Fruit fly (Drosophila melanogaster) whole organism: ENCODE data around the gene CG6688.
A peak's percentile ranks its signal among the peaks of the same experiment; 100 is the strongest.

ENCODE experiments used
- CG8478 ChIP-seq: fragments of >200 bp; optimal IDR thresholded peaks from 2 replicates; lab custom pipeline; 2018; ENCODE audit warnings: inconsistent platforms
- Dll ChIP-seq: fragments of >200 bp; optimal IDR thresholded peaks from 2 replicates; lab custom pipeline; 2017
- EcR ChIP-seq, 2 experiments: fragments of >200 bp; optimal IDR thresholded peaks; 2 replicates each; lab custom pipeline; 2017; ENCODE audit warnings: missing biosample characterization in 2 of 2, missing genetic modification characterization in 2 of 2, missing genetic modification reagents in 2 of 2
- pan ChIP-seq: fragments of >200 bp; optimal IDR thresholded peaks from 2 replicates; lab custom pipeline; 2017
- psq ChIP-seq: fragments of >200 bp; optimal IDR thresholded peaks from 2 replicates; lab custom pipeline; 2017
- usp ChIP-seq: fragments of >200 bp; optimal IDR thresholded peaks from 2 replicates; lab custom pipeline; 2017; ENCODE audit warnings: missing biosample characterization, missing genetic modification characterization, mixed read lengths

Gene CG6688

DNA sequence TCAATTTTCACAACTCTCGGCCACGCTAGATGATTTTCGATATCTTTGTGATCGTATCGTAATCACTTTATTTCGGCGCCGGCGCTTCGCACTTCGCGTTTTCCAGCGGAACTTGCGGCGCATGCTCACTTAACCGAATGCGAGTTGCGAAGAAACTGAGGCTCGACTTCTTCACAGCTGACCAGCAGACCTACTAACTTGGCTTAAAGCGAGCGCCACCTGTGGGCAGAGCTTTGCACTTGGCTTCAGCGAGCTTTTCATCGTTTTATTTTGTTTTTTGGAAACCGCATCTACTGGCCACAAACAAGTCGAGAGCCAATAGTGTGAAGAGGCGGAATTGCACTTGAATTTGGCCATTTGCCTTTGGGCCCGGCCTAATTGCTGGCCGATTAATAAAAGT lies 1.8 kb upstream of the CG6688 start, which contains the start of gene CG34375:
Gene CG34375 (minus strand): TSS at position 157 of the 400 bp plus-strand sequence.
- TF ChIP-seq usp (GFP tag; lab: Kevin White, UChicago) (no peak), CG8478 (lab: Kevin White, UChicago) (no peak), psq (lab: Kevin White, UChicago) (no peak), EcR (GFP tag; optimal IDR thresholded peaks at IDR 0.05; lab: Kevin White, UChicago) (no peak), Dll (no peak), pan (no peak)

DNA sequence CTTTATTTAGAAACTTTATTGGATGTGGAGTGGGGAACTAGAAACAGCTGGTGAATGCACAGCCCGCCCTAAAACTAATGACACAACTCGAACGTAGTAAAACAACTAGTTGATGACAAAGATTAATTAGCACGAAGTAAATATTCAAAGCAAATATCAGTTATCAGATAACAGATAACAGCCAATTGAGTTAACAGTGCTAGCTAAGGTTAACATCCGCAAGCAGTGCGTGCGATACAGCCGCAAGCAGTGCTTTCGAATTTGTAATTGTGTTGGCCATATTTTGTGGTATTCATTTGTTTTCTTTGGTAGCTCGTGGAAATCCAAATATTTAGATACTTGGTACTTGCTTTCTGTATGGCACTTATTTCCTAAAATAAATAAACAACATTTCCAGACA lies 1.3 kb downstream of the CG6688 start:
- peak; percentile 35 to 57 for TF ChIP-seq EcR (GFP tag; optimal IDR thresholded peaks at IDR 0.05; lab: Kevin White, UChicago)
- TF ChIP-seq usp (GFP tag; lab: Kevin White, UChicago) = no peak

DNA sequence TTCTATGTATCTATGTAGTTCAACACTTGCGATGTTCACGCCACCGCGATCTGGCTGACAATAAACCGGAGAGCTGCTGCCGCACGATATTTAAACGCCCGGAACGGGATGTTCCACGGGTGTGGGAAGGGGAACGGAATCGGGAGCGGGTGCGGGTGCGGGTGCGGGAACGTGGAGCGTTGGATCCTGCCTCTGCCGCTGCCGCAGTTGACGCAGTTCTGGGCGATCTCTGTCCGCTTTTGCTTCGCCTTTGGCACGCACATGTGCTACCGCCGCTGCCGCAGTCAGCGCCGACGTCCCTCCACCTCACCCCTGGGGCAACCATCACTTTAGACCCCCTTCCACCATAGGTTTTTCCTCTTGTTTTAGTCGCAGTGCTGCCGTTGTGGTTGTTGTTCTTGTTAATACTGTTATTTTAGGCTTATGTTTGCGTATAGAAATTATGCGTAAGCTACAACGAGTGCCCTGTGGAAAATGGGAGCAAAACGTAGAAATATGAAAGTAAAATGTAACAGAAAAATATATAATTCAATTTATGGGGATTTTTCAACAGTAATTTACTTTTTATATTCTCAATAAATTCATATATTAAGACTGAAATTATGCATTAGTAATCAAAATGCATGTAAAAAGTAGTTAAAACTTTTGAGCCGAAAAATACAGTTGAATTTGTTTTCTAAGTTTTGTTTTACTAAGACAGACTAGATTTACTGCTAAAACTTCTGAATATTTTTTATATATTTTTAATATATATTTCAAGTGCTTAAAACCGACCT lies 14.6 kb downstream of the CG6688 start, which contains the start of gene lmd:
Gene lmd (minus strand): TSS at position 62 of the 776 bp plus-strand sequence.
- TF ChIP-seq CG8478 (lab: Kevin White, UChicago) = no peak
- no peak for TF ChIP-seq usp (GFP tag; lab: Kevin White, UChicago)
- no peak for TF ChIP-seq EcR (GFP tag; optimal IDR thresholded peaks at IDR 0.05; lab: Kevin White, UChicago)
- no peak for TF ChIP-seq psq (lab: Kevin White, UChicago)
- TF ChIP-seq pan = no peak
- no peak for TF ChIP-seq Dll

DNA sequence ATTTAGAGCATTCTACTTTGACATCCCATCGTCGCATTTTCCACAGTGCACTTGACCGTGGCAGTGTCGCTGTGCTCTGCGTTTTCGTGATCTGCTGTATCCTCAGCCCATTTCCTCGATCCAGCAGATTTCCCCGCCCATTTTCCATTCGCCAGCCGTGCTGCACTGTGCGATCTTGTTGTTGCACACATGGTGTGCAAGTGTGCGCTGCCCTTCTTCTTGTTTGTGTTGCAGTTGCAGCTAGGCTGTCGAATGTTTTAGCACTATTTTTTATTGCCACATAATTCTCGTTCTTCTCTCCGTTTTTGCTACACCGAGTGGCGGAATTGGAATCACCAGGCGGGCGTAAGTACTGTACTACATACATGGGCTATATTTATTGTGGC lies 15.2 kb downstream of the CG6688 start:
- TF ChIP-seq pan (no peak), CG8478 (lab: Kevin White, UChicago) (no peak), EcR (GFP tag; optimal IDR thresholded peaks at IDR 0.05; lab: Kevin White, UChicago) (no peak)

DNA sequence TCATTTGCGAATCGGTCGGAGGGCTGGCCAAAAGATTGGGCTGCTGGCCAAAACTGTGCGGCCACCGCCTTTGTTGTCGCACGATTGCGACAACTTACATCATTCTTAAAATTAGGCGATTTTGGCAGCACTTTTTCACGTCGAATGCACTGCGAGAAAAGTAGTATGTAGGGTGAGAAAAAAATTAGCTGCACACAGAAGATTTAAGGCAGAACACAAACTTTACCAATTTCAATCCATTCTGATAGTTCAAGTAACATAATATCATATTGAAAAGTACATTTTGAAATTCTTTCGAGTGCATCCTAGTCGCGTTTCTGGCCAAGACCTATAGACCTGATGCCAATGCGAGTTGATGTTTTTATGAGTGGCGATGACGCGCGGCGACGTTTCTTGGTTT lies 16.3 kb downstream of the CG6688 start:
- TF ChIP-seq pan (no peak), EcR (GFP tag; optimal IDR thresholded peaks at IDR 0.05; lab: Kevin White, UChicago) (no peak), Dll (no peak), psq (lab: Kevin White, UChicago) (no peak), usp (GFP tag; lab: Kevin White, UChicago) (no peak), CG8478 (lab: Kevin White, UChicago) (no peak)

DNA sequence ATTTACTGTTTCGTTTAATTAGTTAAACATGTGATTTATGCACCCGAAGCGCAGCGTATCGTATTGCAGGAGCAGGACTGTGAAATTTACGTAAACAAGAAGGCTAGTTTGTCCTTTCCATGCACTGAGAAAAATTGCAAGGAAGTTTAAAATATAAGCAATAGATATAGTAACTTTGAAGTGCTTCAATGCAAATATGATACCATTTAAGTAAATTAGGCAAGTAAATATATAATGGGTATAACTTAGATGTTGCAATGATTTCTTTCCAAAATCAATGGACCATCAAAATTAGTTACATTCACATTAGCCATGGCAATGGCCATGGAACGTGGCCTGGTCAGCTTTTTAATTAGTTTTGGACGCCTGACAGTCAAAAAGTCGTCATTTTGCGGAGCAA lies 18.7 kb downstream of the CG6688 start:
- TF ChIP-seq CG8478 (lab: Kevin White, UChicago) (no peak), psq (lab: Kevin White, UChicago) (no peak), usp (GFP tag; lab: Kevin White, UChicago) (no peak), EcR (GFP tag; optimal IDR thresholded peaks at IDR 0.05; lab: Kevin White, UChicago) (no peak), pan (no peak), Dll (no peak)

DNA sequence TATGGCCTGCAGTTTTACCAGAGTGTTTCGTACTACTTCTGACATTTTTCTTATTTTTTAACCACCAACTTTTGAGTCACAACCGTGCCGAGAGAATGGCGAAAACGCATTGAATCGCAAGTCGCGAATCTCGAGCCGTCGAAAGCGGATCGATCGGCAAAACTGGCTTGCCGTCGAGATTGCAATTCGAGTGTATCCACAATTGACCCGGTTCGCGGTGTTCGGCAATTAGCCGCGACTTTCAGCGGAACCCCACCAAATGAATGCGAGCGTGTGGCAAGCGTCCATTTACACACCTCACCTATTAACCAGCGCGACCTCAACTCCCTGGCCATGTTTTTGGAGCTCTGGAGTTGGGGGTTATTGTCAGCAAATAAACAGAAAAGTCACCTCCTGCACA lies 23.3 kb downstream of the CG6688 start, which contains the start of gene CG13833:
Gene CG13833 (minus strand): TSS at position 101 of the 400 bp plus-strand sequence.
- no peak for TF ChIP-seq EcR (GFP tag; optimal IDR thresholded peaks at IDR 0.05; lab: Kevin White, UChicago)
- TF ChIP-seq psq (lab: Kevin White, UChicago) = no peak
- no peak for TF ChIP-seq pan
- TF ChIP-seq usp (GFP tag; lab: Kevin White, UChicago) = no peak
- no peak for TF ChIP-seq CG8478 (lab: Kevin White, UChicago)
- no peak for TF ChIP-seq Dll

DNA sequence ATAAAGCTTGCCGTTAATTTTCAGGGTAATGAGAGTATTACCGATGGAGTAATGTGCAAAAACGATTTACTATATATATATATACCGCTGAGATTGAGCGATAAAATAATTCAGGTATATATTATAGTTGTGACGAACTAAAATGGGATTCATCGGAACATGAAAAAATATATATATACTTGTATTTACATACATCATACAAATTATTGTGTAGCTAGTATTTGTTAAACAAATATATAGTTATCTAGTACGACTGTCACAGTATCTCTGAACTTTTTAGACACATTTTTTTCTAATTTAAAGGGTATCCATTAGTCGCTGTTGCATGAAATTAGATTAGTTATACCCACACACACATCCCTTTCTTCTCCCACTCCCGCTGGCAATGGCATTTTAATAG lies 24.1 kb downstream of the CG6688 start:
- TF ChIP-seq pan (no peak), CG8478 (lab: Kevin White, UChicago) (no peak), EcR (GFP tag; optimal IDR thresholded peaks at IDR 0.05; lab: Kevin White, UChicago) (no peak), usp (GFP tag; lab: Kevin White, UChicago) (no peak), Dll (no peak), psq (lab: Kevin White, UChicago) (no peak)

DNA sequence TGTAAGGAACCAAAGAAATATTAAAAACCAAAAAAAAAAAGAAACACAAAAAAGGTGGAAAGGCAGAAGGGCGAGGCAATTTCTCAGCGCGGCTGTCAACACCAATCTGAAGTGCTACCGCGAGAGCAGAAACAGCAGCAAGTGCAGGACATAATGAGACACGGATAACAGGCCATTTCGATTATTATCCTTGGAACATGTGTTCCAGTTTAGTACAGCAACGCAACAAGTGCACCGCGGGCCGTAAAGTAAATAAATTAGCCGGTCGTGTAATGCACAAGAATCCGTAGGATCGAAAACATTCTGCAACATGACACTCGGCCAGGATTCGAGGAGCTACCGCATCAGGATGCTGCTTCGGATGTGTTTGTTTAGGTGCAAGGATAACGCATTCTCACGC lies 25.9 kb downstream of the CG6688 start:
- TF ChIP-seq usp (GFP tag; lab: Kevin White, UChicago) = no peak
- TF ChIP-seq psq (lab: Kevin White, UChicago) = no peak
- TF ChIP-seq CG8478 (lab: Kevin White, UChicago) = no peak
- TF ChIP-seq Dll = no peak
- no peak for TF ChIP-seq pan
- no peak for TF ChIP-seq EcR (GFP tag; optimal IDR thresholded peaks at IDR 0.05; lab: Kevin White, UChicago)

DNA sequence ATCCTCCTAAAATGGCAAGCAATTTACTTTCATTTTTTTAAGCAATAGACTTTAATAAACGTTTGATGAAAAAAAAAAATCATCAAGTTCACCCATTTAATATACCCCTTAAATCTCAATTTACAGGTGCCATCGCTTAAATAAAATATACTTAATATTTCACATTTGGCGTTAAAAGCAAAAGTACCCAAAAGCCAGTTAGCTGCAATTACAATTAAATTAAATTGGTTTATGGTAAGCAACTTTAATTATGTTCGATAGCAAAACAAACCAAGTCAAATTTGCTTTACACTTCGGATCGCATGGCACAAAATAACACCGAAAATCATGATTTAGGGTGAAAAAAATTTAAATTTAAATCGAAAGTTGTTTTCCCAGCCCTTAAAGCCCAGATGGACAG lies 29.7 kb downstream of the CG6688 start, which contains the start of gene CG13838:
Gene CG13838 (plus strand): TSS at position 301 of the 400 bp plus-strand sequence.
- TF ChIP-seq EcR (GFP tag; optimal IDR thresholded peaks at IDR 0.05; lab: Kevin White, UChicago) (no peak), usp (GFP tag; lab: Kevin White, UChicago) (no peak), CG8478 (lab: Kevin White, UChicago) (no peak), Dll (no peak), pan (no peak), psq (lab: Kevin White, UChicago) (no peak)

DNA sequence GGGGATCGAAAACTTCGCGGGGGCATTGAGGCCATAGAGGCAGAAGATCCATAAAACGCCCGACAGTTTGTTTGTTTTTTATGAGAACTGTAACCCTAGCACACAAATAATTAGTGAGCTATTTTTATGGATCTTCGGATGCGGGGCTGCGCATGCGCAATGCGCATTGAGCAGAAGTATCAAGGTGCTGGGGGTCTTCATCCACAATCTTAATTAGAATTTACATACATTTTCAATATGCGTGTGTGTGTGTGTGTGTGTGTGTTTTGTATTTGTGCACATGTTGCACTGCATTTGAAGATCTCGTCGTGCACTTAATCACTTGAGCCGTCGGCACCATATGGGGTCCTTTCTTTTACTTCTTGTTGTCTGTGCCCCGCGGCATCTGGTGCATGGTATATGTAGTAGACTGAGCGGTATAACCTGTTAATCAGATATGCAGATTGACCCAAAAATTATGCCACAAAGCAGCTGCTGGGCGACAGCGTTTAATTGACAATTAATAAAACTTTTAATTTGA lies 30.6 kb downstream of the CG6688 start:
- TF ChIP-seq psq (lab: Kevin White, UChicago) = no peak
- TF ChIP-seq usp (GFP tag; lab: Kevin White, UChicago) = no peak
- no peak for TF ChIP-seq CG8478 (lab: Kevin White, UChicago)
- TF ChIP-seq Dll = no peak
- no peak for TF ChIP-seq pan
- no peak for TF ChIP-seq EcR (GFP tag; optimal IDR thresholded peaks at IDR 0.05; lab: Kevin White, UChicago)

DNA sequence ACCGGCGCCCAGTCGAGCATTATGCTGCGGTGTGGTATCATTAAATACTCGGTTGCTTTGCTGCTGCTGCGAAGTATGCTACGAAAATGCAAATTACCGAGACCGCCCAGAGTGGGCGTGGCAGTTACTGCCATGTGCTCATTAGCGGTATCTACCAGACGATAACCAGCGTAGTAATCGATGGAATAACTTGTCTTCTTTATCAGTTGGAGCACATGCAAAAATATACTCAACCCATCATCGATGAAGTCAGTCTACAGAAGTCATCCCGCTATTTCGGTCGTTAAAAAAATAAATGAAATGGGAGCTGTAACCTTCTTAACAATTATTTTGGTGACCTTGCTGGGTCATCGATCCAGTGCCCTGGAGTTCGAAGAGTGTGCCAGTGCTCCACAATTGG lies 31.5 kb downstream of the CG6688 start, which contains the start of gene CG13837:
Gene CG13837 (plus strand): TSS at position 301 of the 400 bp plus-strand sequence.
- no peak for TF ChIP-seq Dll
- no peak for TF ChIP-seq EcR (GFP tag; optimal IDR thresholded peaks at IDR 0.05; lab: Kevin White, UChicago)
- TF ChIP-seq pan = no peak
- TF ChIP-seq psq (lab: Kevin White, UChicago) = no peak
- no peak for TF ChIP-seq CG8478 (lab: Kevin White, UChicago)
- no peak for TF ChIP-seq usp (GFP tag; lab: Kevin White, UChicago)
